Worm (Caenorhabditis elegans): ENCODE results near the gene nhr-119.

DNA sequence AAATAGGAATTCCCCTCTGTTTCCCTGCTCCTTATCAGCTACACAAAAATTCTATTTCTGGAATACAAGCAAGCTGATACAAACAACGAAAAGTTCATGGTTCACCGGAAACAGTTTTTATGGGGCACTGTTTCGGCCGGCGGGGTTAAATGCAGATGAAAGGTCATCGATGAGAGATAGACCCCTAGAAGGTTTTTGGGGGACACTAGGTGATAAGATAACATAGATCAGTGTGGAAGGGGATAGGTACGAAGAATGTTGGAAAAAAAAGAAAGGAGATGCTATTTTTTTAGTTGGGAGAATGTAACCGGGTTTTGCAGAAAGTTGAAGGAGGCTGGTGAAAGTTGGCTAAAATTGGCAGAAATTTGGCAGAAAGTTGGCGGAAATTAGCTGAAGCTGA is 5.2 kb upstream of the nhr-119 start:
- TF ChIP-seq aly-2 (tag; optimal IDR thresholded peaks at IDR 0.05) (no peak), unc-62 (GFP tag; optimal IDR thresholded peaks at IDR 0.05 in 1 of 2) (no peak), unc-62 (tag; optimal IDR thresholded peaks at IDR 0.05) (no peak), egl-27 (tag; optimal IDR thresholded peaks at IDR 0.05) (no peak), lir-3 (tag; optimal IDR thresholded peaks at IDR 0.05) (no peak), nhr-76 (tag; optimal IDR thresholded peaks at IDR 0.05) (no peak), unc-39 (tag; optimal IDR thresholded peaks at IDR 0.05) (no peak), fos-1 (tag; optimal IDR thresholded peaks at IDR 0.05) (no peak), ceh-44 (GFP tag; IDR thresholded peaks at IDR 0.05) (no peak), zip-11 (GFP tag; IDR thresholded peaks at IDR 0.05) (no peak), mep-1 (tag; optimal IDR thresholded peaks at IDR 0.05) (no peak)

Data from whole organism, L4 larva.